Fruit fly (Drosophila melanogaster) whole organism, adult: ENCODE data around the gene CG8664.

Experiments
- CG7045 ChIP-seq: fragments of 200-800 bp; sonication (Bioruptor generic); optimal IDR thresholded peaks from 2 replicates; lab custom pipeline; 2017; ENCODE audit warnings: missing biosample characterization, mild to moderate bottlenecking, missing genetic modification characterization
- Crg-1 ChIP-seq: fragments of 200-800 bp; sonication (Bioruptor generic); optimal IDR thresholded peaks from 2 replicates; lab custom pipeline; 2016; ENCODE audit warnings: missing biosample characterization, missing genetic modification characterization
- kay ChIP-seq: fragments of 200-800 bp; sonication (Bioruptor generic); peaks from one replicate; lab custom pipeline; 2016; ENCODE audit warnings: missing biosample characterization, missing genetic modification characterization, borderline replicate concordance
- tj ChIP-seq: fragments of 200-800 bp; sonication (Bioruptor generic); optimal IDR thresholded peaks from 3 replicates; lab custom pipeline; 2017; ENCODE audit warnings: missing biosample characterization, mild to moderate bottlenecking, missing genetic modification characterization, moderate library complexity

DNA sequence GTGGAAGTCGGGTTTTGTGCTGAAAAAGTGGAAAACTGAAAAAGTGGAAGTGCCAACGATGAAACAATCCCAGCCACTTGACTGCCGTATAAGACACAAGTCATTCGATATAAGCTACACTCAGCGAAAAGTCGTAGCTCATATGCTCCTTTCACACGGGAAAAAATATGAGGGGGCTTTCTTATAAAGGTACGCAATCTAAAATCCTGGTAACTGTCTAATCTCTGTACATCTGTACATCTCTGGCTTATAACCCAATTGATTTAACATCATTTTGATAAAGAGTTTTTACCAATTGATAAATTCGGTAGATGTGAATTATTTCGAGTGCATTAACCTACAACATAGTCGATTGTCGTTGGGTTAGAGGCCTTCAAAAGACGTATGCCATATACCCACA lies 7.7 kb downstream of the CG8664 start:
- TF ChIP-seq tj (no peak), kay (no peak), CG7045 (GFP tag; lab: Kevin White, UChicago) (no peak), Crg-1 (no peak)
